Worm (Caenorhabditis elegans) whole organism, L4 larva: ENCODE results near the gene B0244.5.

ENCODE experiments used
- F10B5.3 ChIP-seq: sonication (generic microtip); optimal IDR thresholded peaks from 2 replicates; lab custom pipeline; 2016; ENCODE audit warnings: mild to moderate bottlenecking, missing genetic modification characterization, missing compliant biosample characterization
- F26F4.8 ChIP-seq: fragments of 200-800 bp; sonication (Bioruptor generic); conservative IDR thresholded peaks from 2 replicates; pipeline ENCODE4 v1.3.6; 2022; ENCODE audit warnings: missing genetic modification characterization, missing compliant biosample characterization
- F37D6.2 ChIP-seq: sonication (generic microtip); optimal IDR thresholded peaks from 2 replicates; lab custom pipeline; 2016; ENCODE audit warnings: mild to moderate bottlenecking, missing genetic modification characterization, missing compliant biosample characterization
- F44E2.7 ChIP-seq: fragments of 200-800 bp; sonication (Bioruptor generic); IDR thresholded peaks from 2 replicates; pipeline ENCODE4 v2.1.2; 2022; ENCODE audit warnings: missing genetic modification characterization, missing compliant biosample characterization
- R02D3.7 ChIP-seq: fragments of 150-350 bp; sonication (generic microtip); optimal IDR thresholded peaks from 3 replicates; lab custom pipeline; 2014; ENCODE audit warnings: missing biosample characterization, missing genetic modification characterization
- Y105C5A.15 ChIP-seq: fragments of 200-800 bp; sonication (Bioruptor generic); IDR thresholded peaks from 2 replicates; pipeline ENCODE4 v1.3.6; 2022; ENCODE audit warnings: missing genetic modification characterization, missing compliant biosample characterization
- Y48G9A.11 ChIP-seq: fragments of 200-800 bp; sonication (Bioruptor generic); IDR thresholded peaks from 2 replicates; pipeline ENCODE4 v1.3.6; 2022; ENCODE audit warnings: missing genetic modification reagents, missing genetic modification characterization, missing compliant biosample characterization
- ZK546.5 ChIP-seq, 2 experiments: sonication (generic microtip); optimal IDR thresholded peaks; 2 replicates each; lab custom pipeline; 2017; ENCODE audit warnings: missing biosample characterization in 2 of 2, missing genetic modification characterization in 2 of 2
- aha-1 ChIP-seq: fragments of 150-350 bp; peaks from one replicate; lab custom pipeline; 2014; ENCODE audit warnings: missing biosample characterization, missing genetic modification characterization
- ama-1 ChIP-seq: fragments of 150-350 bp; optimal IDR thresholded peaks from 2 replicates; lab custom pipeline; 2014; ENCODE audit warnings: inconsistent platforms, mixed read lengths
- arid-1 ChIP-seq: fragments of 200-800 bp; sonication (Bioruptor generic); conservative IDR thresholded peaks from 2 replicates; pipeline ENCODE4 v1.3.6; 2022; ENCODE audit warnings: missing genetic modification reagents, missing genetic modification characterization, missing compliant biosample characterization
- ceh-28 ChIP-seq: fragments of 150-350 bp; optimal IDR thresholded peaks from 2 replicates; lab custom pipeline; 2014; ENCODE audit warnings: missing biosample characterization, missing genetic modification reagents, missing genetic modification characterization
- ceh-32 ChIP-seq: sonication (generic microtip); optimal IDR thresholded peaks from 2 replicates; lab custom pipeline; 2016; ENCODE audit warnings: mild to moderate bottlenecking, missing genetic modification characterization, missing compliant biosample characterization; ENCODE audit not compliant: poor library complexity
- ctbp-1 ChIP-seq: fragments of 200-800 bp; sonication (Bioruptor generic); IDR thresholded peaks from 2 replicates; pipeline ENCODE4 v1.3.6; 2022; ENCODE audit warnings: missing genetic modification reagents, missing genetic modification characterization, missing compliant biosample characterization
- daf-12 ChIP-seq: fragments of 150-350 bp; optimal IDR thresholded peaks from 2 replicates; lab custom pipeline; 2014; ENCODE audit warnings: missing biosample characterization, missing genetic modification reagents, missing genetic modification characterization
- daf-16 ChIP-seq, 3 experiments: sonication (generic microtip); optimal IDR thresholded peaks; 2 replicates each; lab custom pipeline; 2016 to 2017; ENCODE audit warnings: missing genetic modification characterization in 3 of 3, missing genetic modification reagents in 3 of 3, mild to moderate bottlenecking in 2 of 3, missing compliant biosample characterization in 2 of 3, missing biosample characterization in 1 of 3, moderate library complexity in 1 of 3
- egl-27 ChIP-seq: sonication (generic microtip); optimal IDR thresholded peaks from 3 replicates; lab custom pipeline; 2017; ENCODE audit warnings: missing biosample characterization, missing genetic modification reagents, missing genetic modification characterization
- egl-43 ChIP-seq: fragments of 200-800 bp; sonication (Bioruptor generic); IDR thresholded peaks from 2 replicates; pipeline ENCODE4 v1.3.6; 2022; ENCODE audit warnings: missing genetic modification reagents, missing genetic modification characterization, missing compliant biosample characterization
- gei-8 ChIP-seq: fragments of 200-800 bp; sonication (Bioruptor generic); optimal IDR thresholded peaks from 2 replicates; lab custom pipeline; 2018; ENCODE audit warnings: mild to moderate bottlenecking, missing genetic modification characterization, missing compliant biosample characterization
- hif-1 ChIP-seq, 2 experiments: sonication (generic microtip); optimal IDR thresholded peaks; 2 replicates each; lab custom pipeline; 2016 to 2017; ENCODE audit warnings: missing compliant biosample characterization in 2 of 2, missing genetic modification characterization in 2 of 2, missing genetic modification reagents in 2 of 2, missing genotype in 2 of 2, mild to moderate bottlenecking in 1 of 2
- hlh-11 ChIP-seq: fragments of 200-800 bp; sonication (Bioruptor generic); optimal IDR thresholded peaks from 2 replicates; lab custom pipeline; 2018; ENCODE audit warnings: mild to moderate bottlenecking, missing genetic modification characterization, missing compliant biosample characterization
- lim-7 ChIP-seq: fragments of 200-800 bp; sonication (Bioruptor generic); IDR thresholded peaks from 2 replicates; pipeline ENCODE4 v1.3.6; 2022; ENCODE audit warnings: missing genetic modification characterization, missing compliant biosample characterization
- lin-1 ChIP-seq: fragments of 200-800 bp; sonication (Bioruptor generic); IDR thresholded peaks from 2 replicates; pipeline ENCODE4 v1.3.6; 2022; ENCODE audit warnings: missing genetic modification reagents, missing genetic modification characterization, missing compliant biosample characterization
- lin-29 ChIP-seq: fragments of 200-800 bp; sonication (Bioruptor generic); IDR thresholded peaks from 2 replicates; pipeline ENCODE4 v1.3.6; 2022; ENCODE audit warnings: missing genetic modification reagents, missing genetic modification characterization, missing compliant biosample characterization
- lin-38 ChIP-seq: fragments of 200-800 bp; sonication (Bioruptor generic); IDR thresholded peaks from 2 replicates; pipeline ENCODE4 v1.3.6; 2022; ENCODE audit warnings: missing genetic modification reagents, missing genetic modification characterization, missing compliant biosample characterization
- mdt-29 ChIP-seq: fragments of 200-800 bp; sonication (Bioruptor generic); IDR thresholded peaks from 2 replicates; pipeline ENCODE4 v1.3.6; 2022; ENCODE audit warnings: missing genetic modification reagents, missing genetic modification characterization, missing compliant biosample characterization
- mes-2 ChIP-seq: sonication (generic microtip); optimal IDR thresholded peaks from 2 replicates; lab custom pipeline; 2016; ENCODE audit warnings: missing genotype, mild to moderate bottlenecking, missing genetic modification characterization, missing compliant biosample characterization; ENCODE audit not compliant: poor library complexity, severe bottlenecking
- mxl-3 ChIP-seq: fragments of 200-800 bp; sonication (Bioruptor generic); optimal IDR thresholded peaks from 2 replicates; lab custom pipeline; 2018; ENCODE audit warnings: mild to moderate bottlenecking, missing genetic modification characterization, missing compliant biosample characterization
- nhr-10 ChIP-seq: fragments of 150-350 bp; optimal IDR thresholded peaks from 2 replicates; lab custom pipeline; 2014; ENCODE audit warnings: missing biosample characterization, missing genetic modification characterization
- nhr-102 ChIP-seq: sonication (generic microtip); optimal IDR thresholded peaks from 2 replicates; lab custom pipeline; 2016; ENCODE audit warnings: mild to moderate bottlenecking, missing genetic modification characterization, moderate library complexity, missing compliant biosample characterization
- nhr-11 ChIP-seq: fragments of 150-350 bp; optimal IDR thresholded peaks from 2 replicates; lab custom pipeline; 2014; ENCODE audit warnings: missing biosample characterization, missing genetic modification characterization
- nhr-111 ChIP-seq: fragments of 200-800 bp; sonication (Bioruptor generic); optimal IDR thresholded peaks from 2 replicates; lab custom pipeline; 2018; ENCODE audit warnings: mild to moderate bottlenecking, missing genetic modification characterization, missing compliant biosample characterization
- nhr-28 ChIP-seq: fragments of 150-350 bp; optimal IDR thresholded peaks from 2 replicates; lab custom pipeline; 2014; ENCODE audit warnings: missing biosample characterization, missing genetic modification characterization
- nhr-42 ChIP-seq: fragments of 200-800 bp; sonication (Bioruptor generic); IDR thresholded peaks from 2 replicates; pipeline ENCODE4 v1.3.6; 2022; ENCODE audit warnings: missing genetic modification characterization, missing compliant biosample characterization
- nhr-48 ChIP-seq: sonication (generic microtip); optimal IDR thresholded peaks from 2 replicates; lab custom pipeline; 2016; ENCODE audit warnings: mild to moderate bottlenecking, missing genetic modification characterization, missing compliant biosample characterization
- saeg-2 ChIP-seq: fragments of 200-800 bp; sonication (Bioruptor generic); IDR thresholded peaks from 2 replicates; pipeline ENCODE4 v1.3.6; 2022; ENCODE audit warnings: missing genetic modification reagents, missing genetic modification characterization, missing compliant biosample characterization
- skn-1 ChIP-seq: fragments of 150-350 bp; optimal IDR thresholded peaks from 2 replicates; lab custom pipeline; 2014; ENCODE audit warnings: missing biosample characterization, missing genetic modification characterization
- spr-1 ChIP-seq: sonication (generic microtip); optimal IDR thresholded peaks from 2 replicates; lab custom pipeline; 2016; ENCODE audit warnings: mild to moderate bottlenecking, missing genetic modification characterization, missing compliant biosample characterization
- tra-1 ChIP-seq: fragments of 200-800 bp; sonication (Bioruptor generic); IDR thresholded peaks from 2 replicates; pipeline ENCODE4 v1.3.6; 2022; ENCODE audit warnings: missing genetic modification reagents, missing genetic modification characterization, missing compliant biosample characterization

Gene B0244.5

DNA sequence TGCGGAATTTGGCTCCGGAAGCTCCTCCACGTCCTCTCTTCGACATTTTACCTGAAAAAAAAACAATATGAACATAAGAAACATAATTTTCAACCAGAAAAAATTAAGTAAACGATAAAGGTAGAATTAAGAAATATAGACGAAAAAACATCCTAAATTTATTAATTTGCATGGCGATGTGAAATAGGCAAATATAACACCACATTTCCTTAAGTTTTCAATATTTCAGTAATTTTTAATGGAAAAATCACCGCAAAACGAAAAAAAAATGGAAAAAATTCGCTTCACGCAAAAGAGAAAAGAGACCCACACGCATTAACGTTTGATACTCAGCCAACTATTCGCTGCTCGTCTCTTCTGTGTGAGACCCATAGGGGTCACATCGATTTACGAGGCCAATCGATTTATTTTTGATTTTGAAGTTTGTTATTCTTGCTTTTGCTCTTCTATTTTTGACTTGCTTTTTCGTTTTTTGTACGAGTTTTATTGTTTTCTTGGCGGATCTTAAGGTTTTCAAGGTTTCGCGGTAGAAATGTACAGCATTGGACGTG, 38.5 kb upstream of the B0244.5 start, which contains the start of gene rpl-23 (continued):
- 0 out of 2 replicates have a peak, but pooled peaks have one; percentile 14 for TF ChIP-seq saeg-2 (GFP tag; lab: Robert Waterston, UW)
- TF ChIP-seq ceh-28 (tag; lab: Kevin White, UChicago) = peak; percentile 85
- TF ChIP-seq spr-1 (tag; lab: Kevin White, UChicago) = peak; percentile 15
- TF ChIP-seq egl-27 (tag; lab: Kevin White, UChicago) = no peak

DNA sequence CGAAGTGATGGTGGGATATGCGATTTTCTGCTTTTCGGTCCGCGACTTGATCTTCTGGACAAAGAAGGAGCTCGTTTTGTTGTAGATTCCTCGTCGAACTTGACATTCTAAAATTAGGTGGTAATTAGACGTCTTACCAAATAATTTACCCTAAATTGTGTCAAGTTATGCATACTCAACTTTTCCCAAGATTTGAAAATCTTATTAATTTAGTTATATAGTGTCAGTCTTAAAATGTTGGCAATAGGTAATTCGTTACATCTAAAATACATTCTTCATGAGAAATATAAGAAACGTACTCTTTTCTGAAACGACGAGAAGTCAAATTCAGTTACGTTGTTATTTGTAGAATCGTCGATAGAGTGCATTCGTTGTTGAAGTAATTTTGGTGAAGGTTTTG, 37.1 kb upstream of the B0244.5 start:
- TF ChIP-seq spr-1 (tag; lab: Kevin White, UChicago) (no peak), mdt-29 (no peak), lin-1 (GFP tag; lab: Robert Waterston, UW) (no peak), nhr-11 (tag; lab: Kevin White, UChicago) (no peak), lim-7 (no peak), ceh-32 (tag; lab: Kevin White, UChicago) (no peak), saeg-2 (GFP tag; lab: Robert Waterston, UW) (no peak), ZK546.5 (tag; optimal IDR thresholded peaks at IDR 0.05; lab: Kevin White, UChicago) (no peak), ama-1 (lab: Kevin White, UChicago) (no peak), Y48G9A.11 (GFP tag; lab: Robert Waterston, UW) (no peak), nhr-111 (GFP tag; lab: Kevin White, UChicago) (no peak), nhr-42 (GFP tag; lab: Robert Waterston, UW) (no peak)
- TF ChIP-seq, all 104 proteins: peak for 0

DNA sequence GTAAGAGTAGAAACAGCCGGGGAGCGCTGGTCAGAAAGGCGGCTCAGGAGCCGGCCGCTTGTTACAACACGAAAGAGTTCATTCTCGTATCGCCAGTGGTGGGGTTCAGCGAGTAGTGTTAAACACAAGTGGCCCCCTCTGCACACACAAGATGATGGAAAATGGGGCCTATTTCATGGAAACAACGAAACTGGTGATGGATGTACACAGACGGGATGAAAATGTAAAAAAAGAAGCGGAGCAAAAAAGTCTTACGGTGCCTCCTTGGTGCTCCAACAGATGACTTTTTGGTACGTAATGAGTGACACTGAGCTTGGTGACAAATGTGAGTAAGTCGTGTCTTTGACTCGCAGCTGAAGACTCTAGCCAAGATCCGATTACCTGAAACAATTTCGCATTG, 36.7 kb upstream of the B0244.5 start:
- TF ChIP-seq F26F4.8 (GFP tag; lab: Robert Waterston, UW) (0 out of 2 replicates have a peak, but pooled peaks have one; percentile 5), R02D3.7 (tag; lab: Kevin White, UChicago) (no peak), tra-1 (GFP tag; lab: Robert Waterston, UW) (no peak), daf-16 (GFP tag; optimal IDR thresholded peaks at IDR 0.05; lab: Kevin White, UChicago) (peak in 1 of 2 experiments; percentile 5), daf-16 (tag; optimal IDR thresholded peaks at IDR 0.05; lab: Kevin White, UChicago) (no peak), egl-43 (GFP tag; lab: Robert Waterston, UW) (0 out of 2 replicates have a peak, but pooled peaks have one; percentile 29), nhr-11 (tag; lab: Kevin White, UChicago) (peak; percentile 27), mes-2 (peak; percentile 1), nhr-28 (tag; lab: Kevin White, UChicago) (no peak), ctbp-1 (GFP tag; lab: Robert Waterston, UW) (0 out of 2 replicates have a peak, but pooled peaks have one; percentile 17), mxl-3 (GFP tag; lab: Kevin White, UChicago) (no peak), hlh-11 (peak; percentile 30)

DNA sequence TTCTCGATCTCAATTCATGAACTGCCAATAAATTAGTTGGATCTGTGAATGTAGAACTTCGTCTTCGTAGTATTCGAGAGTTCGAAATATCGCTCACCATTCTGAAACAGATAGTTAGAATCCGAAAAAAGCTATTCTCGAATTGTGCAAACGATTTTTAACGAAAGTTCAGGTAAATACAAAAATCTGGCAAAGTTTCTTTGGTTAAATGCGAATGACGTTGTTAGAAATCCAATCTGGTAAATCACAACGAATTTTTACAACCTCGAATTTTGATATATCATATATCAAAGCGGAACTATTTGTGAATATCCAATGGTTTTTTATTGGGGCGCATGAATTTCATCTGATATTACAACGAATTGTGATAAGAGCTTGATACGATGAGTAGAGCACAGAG, 35.5 kb upstream of the B0244.5 start, which contains the start of gene hpo-28:
TSS of gene hpo-28 (minus strand) at position 101 of the 400 bp plus-strand sequence.
- no peak for TF ChIP-seq nhr-102
- no peak for TF ChIP-seq gei-8

DNA sequence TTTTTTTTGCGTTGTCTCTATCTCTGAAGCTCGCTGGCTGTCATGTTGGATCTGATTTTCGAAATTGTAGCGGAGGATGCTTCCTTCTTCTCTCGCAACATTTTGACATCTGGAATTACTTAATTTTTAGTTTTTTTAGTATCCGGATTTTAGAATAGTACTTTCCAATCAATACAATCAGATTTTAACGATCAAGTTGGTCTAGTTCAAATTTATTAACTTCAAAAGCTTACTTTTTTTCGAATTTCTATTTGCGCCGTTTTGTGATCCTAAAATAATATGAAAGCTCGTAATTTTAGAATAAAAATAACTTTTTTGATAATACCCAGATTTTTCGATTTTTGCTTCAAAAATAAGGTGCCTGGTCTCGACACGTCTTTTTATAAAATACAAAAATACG, 34.6 kb upstream of the B0244.5 start, which contains the start of gene B0336.12:
TSS of gene B0336.12 (minus strand) at position 101 of the 400 bp plus-strand sequence.
- TF ChIP-seq nhr-42 (GFP tag; lab: Robert Waterston, UW) = no peak
- 0 out of 2 replicates have a peak, but pooled peaks have one; percentile 22 for TF ChIP-seq lin-38 (GFP tag; lab: Robert Waterston, UW)

DNA sequence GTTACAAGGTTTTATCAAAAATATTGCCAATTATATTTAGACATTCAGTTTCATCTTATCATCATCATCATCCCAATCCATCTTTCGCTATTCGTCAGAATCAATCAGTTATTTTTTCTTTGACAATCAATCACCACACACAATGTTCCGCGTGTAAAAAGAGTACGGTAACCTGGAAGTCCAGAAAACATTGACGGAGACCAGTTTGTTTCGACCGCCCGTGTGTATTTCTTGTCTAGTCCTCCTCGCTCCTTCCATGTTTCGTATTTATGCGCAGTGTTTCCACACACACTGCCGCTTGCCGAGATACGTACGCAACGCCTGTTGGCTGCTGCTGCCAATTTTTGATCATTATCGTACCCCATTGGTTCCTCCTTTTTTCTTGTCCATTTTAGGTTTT, 34.0 kb upstream of the B0244.5 start:
- TF ChIP-seq F10B5.3 (tag; lab: Kevin White, UChicago) = no peak
- no peak for TF ChIP-seq lin-38 (GFP tag; lab: Robert Waterston, UW)
- TF ChIP-seq F37D6.2 (tag; lab: Kevin White, UChicago) = no peak
- TF ChIP-seq daf-16 (GFP tag; optimal IDR thresholded peaks at IDR 0.05; lab: Kevin White, UChicago) = no peak
- TF ChIP-seq daf-16 (tag; optimal IDR thresholded peaks at IDR 0.05; lab: Kevin White, UChicago) = no peak
- peak; percentile 83 for TF ChIP-seq aha-1
- TF ChIP-seq nhr-102 = no peak
- no peak for TF ChIP-seq lin-1 (GFP tag; lab: Robert Waterston, UW)
- no peak for TF ChIP-seq daf-12 (tag; lab: Kevin White, UChicago)
- TF ChIP-seq nhr-10 (tag; lab: Kevin White, UChicago) = no peak
- peak; percentile 45 for TF ChIP-seq spr-1 (tag; lab: Kevin White, UChicago)
- TF ChIP-seq skn-1 (tag; lab: Kevin White, UChicago) = no peak
- peak; percentile 51 for TF ChIP-seq ama-1 (lab: Kevin White, UChicago)
- TF ChIP-seq lin-29 (GFP tag; lab: Robert Waterston, UW) = no peak
- peak; percentile 64 for TF ChIP-seq nhr-48
- no peak for TF ChIP-seq ceh-32 (tag; lab: Kevin White, UChicago)
- TF ChIP-seq Y105C5A.15 (GFP tag; lab: Robert Waterston, UW) = no peak
- TF ChIP-seq F44E2.7 (GFP tag; lab: Robert Waterston, UW) = no peak
- TF ChIP-seq arid-1 (GFP tag; lab: Robert Waterston, UW) = no peak
- no peak for TF ChIP-seq F26F4.8 (GFP tag; lab: Robert Waterston, UW)
- no peak for TF ChIP-seq hif-1 (tag; optimal IDR thresholded peaks at IDR 0.05; lab: Kevin White, UChicago)
